Fruit fly (Drosophila melanogaster) whole organism, embryonic: ENCODE measurements around the gene ppk20.

Source experiments
- Atf-2 ChIP-seq: fragments of 200-800 bp; sonication (Bioruptor generic); optimal IDR thresholded peaks from 2 replicates; lab custom pipeline; 2016; ENCODE audit warnings: missing biosample characterization, missing genetic modification characterization
- CG10147 ChIP-seq: fragments of 200-800 bp; sonication (Bioruptor generic); optimal IDR thresholded peaks from 2 replicates; lab custom pipeline; 2019; ENCODE audit warnings: missing biosample characterization, mild to moderate bottlenecking, missing genetic modification characterization, moderate library complexity
- CG10431 ChIP-seq: fragments of 200-800 bp; sonication (Bioruptor generic); optimal IDR thresholded peaks from 3 replicates; lab custom pipeline; 2018; ENCODE audit warnings: missing biosample characterization, mild to moderate bottlenecking, missing genetic modification characterization
- CG11398 ChIP-seq: fragments of 200-800 bp; sonication (Bioruptor generic); optimal IDR thresholded peaks from 2 replicates; lab custom pipeline; 2016; ENCODE audit warnings: missing biosample characterization, missing genetic modification characterization
- CG12071 ChIP-seq: fragments of 200-800 bp; sonication (Bioruptor generic); optimal IDR thresholded peaks from 3 replicates; lab custom pipeline; 2018; ENCODE audit warnings: missing biosample characterization, mild to moderate bottlenecking, missing genetic modification characterization
- CG14860 ChIP-seq: fragments of 200-800 bp; sonication (Bioruptor generic); IDR thresholded peaks from 3 replicates; pipeline ENCODE4 v1.3.6; 2022; ENCODE audit warnings: missing biosample characterization, missing genetic modification characterization; ENCODE audit not compliant: partially characterized antibody
- CG15696 ChIP-seq: fragments of 200-800 bp; sonication (Bioruptor generic); optimal IDR thresholded peaks from 2 replicates; lab custom pipeline; 2019; ENCODE audit warnings: missing biosample characterization, mild to moderate bottlenecking, missing genetic modification characterization, moderate library complexity
- CG16779 ChIP-seq: fragments of 200-800 bp; sonication (Bioruptor generic); IDR thresholded peaks from 2 replicates; pipeline ENCODE4 v1.3.6; 2022; ENCODE audit warnings: missing biosample characterization, missing genetic modification characterization
- CG2120 ChIP-seq: fragments of 200-800 bp; sonication (Bioruptor generic); optimal IDR thresholded peaks from 3 replicates; lab custom pipeline; 2016; ENCODE audit warnings: missing biosample characterization, missing genetic modification characterization
- CG2199 ChIP-seq: fragments of 200-800 bp; sonication (Bioruptor generic); IDR thresholded peaks from 3 replicates; pipeline ENCODE4 v1.3.6; 2022; ENCODE audit warnings: missing biosample characterization, missing genetic modification characterization
- CG2202 ChIP-seq: fragments of 200-800 bp; sonication (Bioruptor generic); optimal IDR thresholded peaks from 2 replicates; lab custom pipeline; 2018; ENCODE audit warnings: missing biosample characterization, mild to moderate bottlenecking, missing genetic modification characterization
- CG4707 ChIP-seq: fragments of 200-800 bp; sonication (Bioruptor generic); optimal IDR thresholded peaks from 2 replicates; lab custom pipeline; 2018; ENCODE audit warnings: missing biosample characterization, mild to moderate bottlenecking, missing genetic modification characterization, moderate library complexity
- CG4820 ChIP-seq: fragments of 200-800 bp; sonication (Bioruptor generic); optimal IDR thresholded peaks from 3 replicates; lab custom pipeline; 2016; ENCODE audit warnings: missing biosample characterization, missing genetic modification characterization
- CG6254 ChIP-seq: fragments of 200-800 bp; sonication (Bioruptor generic); optimal IDR thresholded peaks from 3 replicates; lab custom pipeline; 2017; ENCODE audit warnings: mild to moderate bottlenecking, missing biosample characterization, missing genetic modification reagents, missing genetic modification characterization
- CG6813 ChIP-seq: fragments of 200-800 bp; sonication (Bioruptor generic); optimal IDR thresholded peaks from 2 replicates; lab custom pipeline; 2017; ENCODE audit warnings: missing biosample characterization, missing genetic modification characterization, mild to moderate bottlenecking, moderate library complexity, missing genetic modification reagents
- CG6854 ChIP-seq: fragments of 200-800 bp; sonication (Bioruptor generic); optimal IDR thresholded peaks from 3 replicates; lab custom pipeline; 2017; ENCODE audit warnings: missing biosample characterization, mild to moderate bottlenecking, missing genetic modification characterization
- CG7357 ChIP-seq: fragments of 200-800 bp; sonication (Bioruptor generic); IDR thresholded peaks from 3 replicates; pipeline ENCODE4 v1.3.6; 2022; ENCODE audit warnings: missing biosample characterization, missing genetic modification characterization
- CG7372 ChIP-seq: fragments of 200-800 bp; sonication (Bioruptor generic); IDR thresholded peaks from 2 replicates; pipeline ENCODE4 v1.3.6; 2022; ENCODE audit warnings: missing biosample characterization, missing genetic modification characterization
- CG7987 ChIP-seq: fragments of 200-800 bp; sonication (Bioruptor generic); optimal IDR thresholded peaks from 2 replicates; lab custom pipeline; 2018; ENCODE audit warnings: missing biosample characterization, mild to moderate bottlenecking, missing genetic modification characterization, moderate library complexity
- CG8089 ChIP-seq: fragments of 200-800 bp; sonication (Bioruptor generic); optimal IDR thresholded peaks from 3 replicates; lab custom pipeline; 2016; ENCODE audit warnings: missing biosample characterization, missing genetic modification characterization
- CG8478 ChIP-seq: fragments of >200 bp; optimal IDR thresholded peaks from 2 replicates; lab custom pipeline; 2018
- CG9215 ChIP-seq: fragments of 200-800 bp; sonication (Bioruptor generic); IDR thresholded peaks from 2 replicates; pipeline ENCODE4 v1.3.6; 2022; ENCODE audit warnings: missing biosample characterization, missing genetic modification characterization
- CHES-1-like ChIP-seq: fragments of 200-800 bp; sonication (Bioruptor generic); optimal IDR thresholded peaks from 2 replicates; lab custom pipeline; 2016; ENCODE audit warnings: missing biosample characterization, missing genetic modification characterization
- CoRest ChIP-seq: fragments of 200-800 bp; sonication (Bioruptor generic); optimal IDR thresholded peaks from 3 replicates; lab custom pipeline; 2018; ENCODE audit warnings: missing biosample characterization, mild to moderate bottlenecking, missing genetic modification characterization, moderate library complexity
- D ChIP-seq, 2 experiments: fragments of 200-800 bp in 1 of 2; fragments of >200 bp in 1 of 2; sonication (Bioruptor generic) in 1 of 2; optimal IDR thresholded peaks; 2 replicates in 1 of 2; 3 replicates in 1 of 2; lab custom pipeline; 2017; ENCODE audit warnings: mild to moderate bottlenecking in 1 of 2, missing biosample characterization in 1 of 2, missing genetic modification characterization in 1 of 2, missing genetic modification reagents in 1 of 2
- E2f1 ChIP-seq: fragments of 200-800 bp; sonication (Bioruptor generic); IDR thresholded peaks from 2 replicates; pipeline ENCODE4 v1.3.6; 2022; ENCODE audit warnings: missing biosample characterization, missing genetic modification characterization
- H2.0 ChIP-seq: fragments of 200-800 bp; sonication (Bioruptor generic); IDR thresholded peaks from 2 replicates; pipeline ENCODE4 v1.3.6; 2022; ENCODE audit warnings: missing biosample characterization, missing genetic modification characterization
- Sin3A ChIP-seq: fragments of >200 bp; optimal IDR thresholded peaks from 2 replicates; lab custom pipeline; 2018
- Sox102F ChIP-seq: fragments of 200-800 bp; sonication (Bioruptor generic); optimal IDR thresholded peaks from 2 replicates; lab custom pipeline; 2018; ENCODE audit warnings: missing biosample characterization, mild to moderate bottlenecking, missing genetic modification characterization, moderate library complexity
- Xbp1 ChIP-seq: fragments of 200-800 bp; sonication (Bioruptor generic); optimal IDR thresholded peaks from 3 replicates; lab custom pipeline; 2016; ENCODE audit warnings: missing biosample characterization, mild to moderate bottlenecking, missing genetic modification characterization
- amos ChIP-seq: fragments of 200-800 bp; sonication (Bioruptor generic); IDR thresholded peaks from 2 replicates; pipeline ENCODE4 v1.3.6; 2022; ENCODE audit warnings: missing biosample characterization, missing genetic modification characterization; ENCODE audit not compliant: partially characterized antibody
- bbx ChIP-seq: fragments of 200-800 bp; sonication (Bioruptor generic); IDR thresholded peaks from 2 replicates; pipeline ENCODE4 v1.3.6; 2022; ENCODE audit warnings: missing biosample characterization, missing genetic modification characterization; ENCODE audit not compliant: partially characterized antibody
- bcd ChIP-seq: fragments of 200-800 bp; sonication (Bioruptor generic); optimal IDR thresholded peaks from 2 replicates; lab custom pipeline; 2017; ENCODE audit warnings: missing biosample characterization, mild to moderate bottlenecking, missing genetic modification characterization
- btn ChIP-seq: fragments of 200-800 bp; sonication (Bioruptor generic); optimal IDR thresholded peaks from 2 replicates; lab custom pipeline; 2016; ENCODE audit warnings: missing biosample characterization, missing genetic modification characterization
- chif ChIP-seq, 2 experiments: fragments of 200-800 bp; sonication (Bioruptor generic); optimal IDR thresholded peaks; 3 replicates each; lab custom pipeline; 2016; ENCODE audit warnings: missing biosample characterization in 2 of 2, missing genetic modification characterization in 2 of 2
- chn ChIP-seq: fragments of 200-800 bp; sonication (Bioruptor generic); optimal IDR thresholded peaks from 2 replicates; lab custom pipeline; 2016; ENCODE audit warnings: missing biosample characterization, missing genetic modification characterization
- eve ChIP-seq, 2 experiments: fragments of >200 bp; optimal IDR thresholded peaks; 2 replicates each; lab custom pipeline; 2017; ENCODE audit warnings: missing biosample characterization in 2 of 2, missing genetic modification characterization in 2 of 2
- grau ChIP-seq: fragments of 200-800 bp; optimal IDR thresholded peaks from 3 replicates; lab custom pipeline; 2019; ENCODE audit warnings: missing biosample characterization, mild to moderate bottlenecking, missing genetic modification characterization, moderate library complexity
- ind ChIP-seq: fragments of 200-800 bp; sonication (Bioruptor generic); optimal IDR thresholded peaks from 3 replicates; lab custom pipeline; 2016; ENCODE audit warnings: missing biosample characterization, missing genetic modification characterization
- lab ChIP-seq: fragments of 200-800 bp; sonication (Bioruptor generic); optimal IDR thresholded peaks from 3 replicates; lab custom pipeline; 2017; ENCODE audit warnings: missing biosample characterization, missing genetic modification characterization, mild to moderate bottlenecking, moderate library complexity, missing genetic modification reagents
- lola ChIP-seq, 3 experiments: fragments of >200 bp in 2 of 3; fragments of 200-800 bp in 1 of 3; sonication (Bioruptor generic) in 1 of 3; optimal IDR thresholded peaks; 2 replicates each; lab custom pipeline; 2017 to 2019; ENCODE audit warnings: missing biosample characterization in 3 of 3, missing genetic modification characterization in 3 of 3, mild to moderate bottlenecking in 1 of 3, moderate library complexity in 1 of 3
- lov ChIP-seq, 2 experiments: fragments of 200-800 bp in 1 of 2; fragments of >200 bp in 1 of 2; sonication (Bioruptor generic) in 1 of 2; IDR thresholded peaks in 1 of 2; optimal IDR thresholded peaks in 1 of 2; 2 replicates in 1 of 2; 3 replicates in 1 of 2; pipeline versions ENCODE4 v1.3.6 to Lab custom; 2017 to 2022; ENCODE audit warnings: missing biosample characterization in 1 of 2, missing genetic modification characterization in 1 of 2
- nom ChIP-seq: fragments of 200-800 bp; sonication (Bioruptor generic); optimal IDR thresholded peaks from 2 replicates; lab custom pipeline; 2017; ENCODE audit warnings: missing biosample characterization, missing genetic modification characterization, mild to moderate bottlenecking, moderate library complexity, missing genetic modification reagents
- pb ChIP-seq: fragments of 200-800 bp; sonication (Bioruptor generic); optimal IDR thresholded peaks from 3 replicates; lab custom pipeline; 2016; ENCODE audit warnings: missing biosample characterization, missing genetic modification characterization
- pho ChIP-seq: fragments of 200-800 bp; sonication (Bioruptor generic); optimal IDR thresholded peaks from 2 replicates; lab custom pipeline; 2016; ENCODE audit warnings: missing biosample characterization, missing genetic modification characterization
- pnt ChIP-seq: fragments of 200-800 bp; sonication (Bioruptor generic); optimal IDR thresholded peaks from 3 replicates; lab custom pipeline; 2016; ENCODE audit warnings: missing biosample characterization, missing genetic modification characterization
- sens-2 ChIP-seq: fragments of 200-800 bp; sonication (Bioruptor generic); IDR thresholded peaks from 2 replicates; pipeline ENCODE4 v1.3.6; 2022; ENCODE audit warnings: missing biosample characterization, missing genetic modification characterization
- seq ChIP-seq: fragments of 200-800 bp; sonication (Bioruptor generic); IDR thresholded peaks from 2 replicates; pipeline ENCODE4 v1.3.6; 2022; ENCODE audit warnings: missing biosample characterization, missing genetic modification characterization
- tin ChIP-seq: fragments of 200-800 bp; sonication (Bioruptor generic); optimal IDR thresholded peaks from 3 replicates; lab custom pipeline; 2016; ENCODE audit warnings: missing biosample characterization, missing genetic modification characterization

The ppk20 gene

dm6 chr3R:29716782-29717317 is 48.2 kb upstream of the ppk20 start, which contains the start of gene Obp99b (continued):
- TF ChIP-seq CG6813 (GFP tag; lab: Kevin White, UChicago) (peak; percentile 82), CG14860 (GFP tag; lab: Robert Waterston, UW) (no peak), CG4707 (GFP tag; lab: Kevin White, UChicago) (peak; percentile 82), CG16779 (GFP tag; lab: Robert Waterston, UW) (peak; percentile 75), Sin3A (lab: Kevin White, UChicago) (no peak), lov (optimal IDR thresholded peaks at IDR 0.05; lab: Kevin White, UChicago) (no peak), lov (GFP tag; IDR thresholded peaks at IDR 0.05; lab: Robert Waterston, UW) (peak; percentile 93), CG7372 (GFP tag; lab: Robert Waterston, UW) (peak; percentile 60; the same call in 1 of the 2 replicates), Sox102F (peak; percentile 68), CG2120 (GFP tag; lab: Kevin White, UChicago) (no peak), chif (GFP tag; optimal IDR thresholded peaks at IDR 0.05; lab: Kevin White, UChicago) (peak; percentile 56 to 84), CG9215 (GFP tag; lab: Robert Waterston, UW) (peak; percentile 49), seq (GFP tag; lab: Robert Waterston, UW) (peak; percentile 64; the same call in 1 of the 2 replicates), sens-2 (GFP tag; lab: Robert Waterston, UW) (peak; percentile 90), ind (peak; percentile 76), H2.0 (GFP tag; lab: Robert Waterston, UW) (peak; percentile 77), CG2199 (peak; percentile 95), CG12071 (GFP tag; lab: Kevin White, UChicago) (peak; percentile 91), amos (no peak), CG10431 (peak; percentile 87), CG7987 (GFP tag; lab: Kevin White, UChicago) (peak; percentile 88), eve (GFP tag; optimal IDR thresholded peaks at IDR 0.05; lab: Kevin White, UChicago) (no peak), CG7357 (GFP tag; lab: Robert Waterston, UW) (peak; percentile 55; the same call in 1 of the 3 replicates), CG11398 (GFP tag; lab: Kevin White, UChicago) (peak; percentile 58), CHES-1-like (peak; percentile 41), CG6254 (GFP tag; lab: Kevin White, UChicago) (peak; percentile 91), lola (GFP tag; optimal IDR thresholded peaks at IDR 0.05; lab: Kevin White, UChicago) (peak in 1 of 3 experiments; percentile 23), CoRest (tag; lab: Kevin White, UChicago) (peak; percentile 50), CG6854 (GFP tag; lab: Kevin White, UChicago) (peak; percentile 67), grau (tag; lab: Kevin White, UChicago) (peak; percentile 55), Xbp1 (GFP tag; lab: Kevin White, UChicago) (peak; percentile 88), pho (GFP tag; lab: Kevin White, UChicago) (no peak), CG8089 (GFP tag; lab: Kevin White, UChicago) (peak; percentile 85), Atf-2 (GFP tag; lab: Kevin White, UChicago) (peak; percentile 77), CG2202 (peak; percentile 71), CG10147 (peak; percentile 36), tin (GFP tag; lab: Kevin White, UChicago) (peak; percentile 86), pb (GFP tag; lab: Kevin White, UChicago) (peak; percentile 94), chn (GFP tag; lab: Kevin White, UChicago) (peak; percentile 83), bbx (GFP tag; lab: Robert Waterston, UW) (no peak), bcd (GFP tag; lab: Kevin White, UChicago) (peak; percentile 79), D (optimal IDR thresholded peaks at IDR 0.05; lab: Kevin White, UChicago) (no peak), D (GFP tag; optimal IDR thresholded peaks at IDR 0.05; lab: Kevin White, UChicago) (peak; percentile 77), CG8478 (lab: Kevin White, UChicago) (no peak), CG4820 (GFP tag; lab: Kevin White, UChicago) (peak; percentile 76), lab (GFP tag; lab: Kevin White, UChicago) (peak; percentile 71), CG15696 (peak; percentile 67), btn (peak; percentile 83), pnt (GFP tag; lab: Kevin White, UChicago) (peak; percentile 42), nom (peak; percentile 75), E2f1 (GFP tag; lab: Robert Waterston, UW) (peak; percentile 71)
